Worm (Caenorhabditis elegans) whole organism, L1 larva: Measurements from ENCODE around the gene ufc-1.

ENCODE experiments used
- F16B12.6 ChIP-seq: fragments of 150-350 bp; optimal IDR thresholded peaks from 2 replicates; lab custom pipeline; 2014; ENCODE audit warnings: missing biosample characterization, missing genetic modification characterization
- dpl-1 ChIP-seq, 3 experiments: fragments of 150-350 bp in 2 of 3; sonication (generic microtip) in 1 of 3; optimal IDR thresholded peaks; 2 replicates each; lab custom pipeline; 2014 to 2017; ENCODE audit warnings: missing biosample characterization in 3 of 3, missing genetic modification characterization in 3 of 3, missing genetic modification reagents in 3 of 3
- efl-1 ChIP-seq, 4 experiments: fragments of 150-350 bp; optimal IDR thresholded peaks in 3 of 4; peaks in 1 of 4; 1 replicate in 1 of 4; 2 replicates in 3 of 4; lab custom pipeline; 2014; ENCODE audit warnings: missing biosample characterization in 2 of 4, missing genetic modification characterization in 2 of 4, missing genetic modification reagents in 2 of 4
- efl-3 ChIP-seq: fragments of 200-800 bp; sonication (Bioruptor generic); optimal IDR thresholded peaks from 2 replicates; lab custom pipeline; 2018; ENCODE audit warnings: mild to moderate bottlenecking, missing genetic modification characterization, missing compliant biosample characterization
- fkh-4 ChIP-seq: sonication (generic microtip); optimal IDR thresholded peaks from 2 replicates; lab custom pipeline; 2016; ENCODE audit warnings: missing compliant biosample characterization, missing genetic modification characterization, borderline replicate concordance
- grh-1 ChIP-seq: fragments of 200-800 bp; sonication (Bioruptor generic); IDR thresholded peaks from 2 replicates; pipeline ENCODE4 v1.3.6; 2022; ENCODE audit warnings: missing genetic modification reagents, missing genetic modification characterization, missing compliant biosample characterization
- hpl-2 ChIP-seq: fragments of 150-350 bp; optimal IDR thresholded peaks from 2 replicates; lab custom pipeline; 2014; ENCODE audit warnings: missing biosample characterization, missing genetic modification reagents, missing genetic modification characterization
- isw-1 ChIP-seq: fragments of 200-800 bp; sonication (Bioruptor generic); IDR thresholded peaks from 2 replicates; pipeline ENCODE4 v1.3.6; 2022; ENCODE audit warnings: missing genetic modification characterization, missing compliant biosample characterization
- lin-14 ChIP-seq: fragments of 200-800 bp; sonication (Bioruptor generic); optimal IDR thresholded peaks from 2 replicates; lab custom pipeline; 2018; ENCODE audit warnings: mild to moderate bottlenecking, missing genetic modification characterization, moderate library complexity, missing compliant biosample characterization
- lin-35 ChIP-seq, 2 experiments: fragments of 150-350 bp; optimal IDR thresholded peaks; 2 replicates each; lab custom pipeline; 2014; ENCODE audit warnings: missing biosample characterization in 2 of 2, missing genetic modification characterization in 2 of 2, missing genetic modification reagents in 2 of 2
- lsy-2 ChIP-seq, 2 experiments: fragments of 150-350 bp; optimal IDR thresholded peaks; 2 replicates each; lab custom pipeline; 2014; ENCODE audit warnings: missing biosample characterization in 2 of 2, missing genetic modification characterization in 2 of 2
- mdl-1 ChIP-seq, 2 experiments: fragments of 150-350 bp; optimal IDR thresholded peaks; 2 replicates each; lab custom pipeline; 2014 to 2017; ENCODE audit warnings: missing biosample characterization in 2 of 2, missing genetic modification characterization in 2 of 2, inconsistent platforms in 1 of 2
- nhr-12 ChIP-seq: sonication (generic microtip); optimal IDR thresholded peaks from 2 replicates; lab custom pipeline; 2017; ENCODE audit warnings: missing biosample characterization, missing genetic modification characterization
- nhr-19 ChIP-seq: fragments of 200-800 bp; sonication (Bioruptor generic); conservative IDR thresholded peaks from 2 replicates; pipeline ENCODE4 v1.3.6; 2022; ENCODE audit warnings: missing genetic modification characterization, missing compliant biosample characterization
- nhr-237 ChIP-seq: fragments of 150-350 bp; optimal IDR thresholded peaks from 2 replicates; lab custom pipeline; 2014; ENCODE audit warnings: missing biosample characterization, missing genetic modification characterization
- nhr-71 ChIP-seq: sonication (generic microtip); optimal IDR thresholded peaks from 2 replicates; lab custom pipeline; 2016; ENCODE audit warnings: mild to moderate bottlenecking, missing genetic modification characterization, moderate library complexity, missing compliant biosample characterization
- nhr-77 ChIP-seq: fragments of 150-350 bp; optimal IDR thresholded peaks from 2 replicates; lab custom pipeline; 2014; ENCODE audit warnings: missing biosample characterization, missing genetic modification characterization
- nhr-90 ChIP-seq: sonication (generic microtip); optimal IDR thresholded peaks from 2 replicates; lab custom pipeline; 2016; ENCODE audit warnings: mild to moderate bottlenecking, missing genetic modification characterization, missing compliant biosample characterization; ENCODE audit not compliant: poor library complexity
- pag-3 ChIP-seq: sonication (generic microtip); optimal IDR thresholded peaks from 2 replicates; lab custom pipeline; 2017; ENCODE audit warnings: missing genetic modification characterization, mild to moderate bottlenecking, missing compliant biosample characterization, antibody characterized with exemption, borderline replicate concordance; ENCODE audit not compliant: insufficient read depth
- pax-3 ChIP-seq: fragments of 200-800 bp; sonication (Bioruptor generic); optimal IDR thresholded peaks from 2 replicates; lab custom pipeline; 2018; ENCODE audit warnings: mild to moderate bottlenecking, missing genetic modification characterization, moderate library complexity, missing compliant biosample characterization
- pqm-1 ChIP-seq: sonication (generic microtip); optimal IDR thresholded peaks from 3 replicates; lab custom pipeline; 2017; ENCODE audit warnings: missing biosample characterization, missing genetic modification characterization
- rnt-1 ChIP-seq: sonication (generic microtip); optimal IDR thresholded peaks from 2 replicates; lab custom pipeline; 2016; ENCODE audit warnings: mild to moderate bottlenecking, missing genetic modification characterization, moderate library complexity, missing compliant biosample characterization
- snu-23 ChIP-seq: sonication (generic microtip); optimal IDR thresholded peaks from 2 replicates; lab custom pipeline; 2016; ENCODE audit warnings: missing genetic modification characterization, missing compliant biosample characterization
- tbx-2 ChIP-seq: sonication (generic microtip); optimal IDR thresholded peaks from 2 replicates; lab custom pipeline; 2016; ENCODE audit warnings: missing genetic modification characterization, missing compliant biosample characterization
- unc-130 ChIP-seq: fragments of 150-350 bp; optimal IDR thresholded peaks from 2 replicates; lab custom pipeline; 2017; ENCODE audit warnings: missing biosample characterization, missing genetic modification characterization, inconsistent platforms
- unc-62 ChIP-seq: fragments of 150-350 bp; optimal IDR thresholded peaks from 2 replicates; lab custom pipeline; 2014; ENCODE audit warnings: missing biosample characterization, missing genetic modification reagents, missing genetic modification characterization
- ztf-4 ChIP-seq: fragments of 150-350 bp; optimal IDR thresholded peaks from 2 replicates; lab custom pipeline; 2014; ENCODE audit warnings: missing biosample characterization, missing genetic modification characterization

ufc-1 gene

DNA sequence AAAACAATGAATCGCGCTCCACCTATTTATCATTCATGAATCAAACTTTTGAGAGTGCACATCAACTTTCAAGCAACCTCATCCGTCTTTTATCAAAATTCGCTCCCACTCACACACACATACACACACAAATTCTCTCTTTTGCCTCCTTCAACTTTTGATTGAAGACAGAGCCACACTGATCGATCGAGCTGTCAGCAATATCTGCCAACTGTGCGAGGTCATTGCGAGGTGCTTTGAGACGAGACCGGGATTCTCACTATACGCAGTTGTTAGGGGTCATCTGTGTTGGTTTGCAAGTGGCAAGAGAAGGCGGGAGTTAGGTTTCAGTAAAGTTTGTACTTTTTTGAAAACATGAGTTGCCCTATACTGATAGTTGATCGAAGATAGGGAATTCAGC, 14.8 kb downstream of the ufc-1 start (continued):
- TF ChIP-seq grh-1 (GFP tag; lab: Robert Waterston, UW) (no peak), pqm-1 (tag; lab: Kevin White, UChicago) (no peak), nhr-90 (tag; lab: Kevin White, UChicago) (no peak), pag-3 (tag; lab: Kevin White, UChicago) (peak; percentile 73), unc-130 (no peak), efl-3 (GFP tag; lab: Kevin White, UChicago) (no peak), nhr-237 (tag; lab: Kevin White, UChicago) (no peak), unc-62 (GFP tag; lab: Kevin White, UChicago) (no peak), isw-1 (GFP tag; lab: Robert Waterston, UW) (no peak), F16B12.6 (tag; lab: Kevin White, UChicago) (no peak), lsy-2 (tag; optimal IDR thresholded peaks at IDR 0.05; lab: Kevin White, UChicago) (peak in 1 of 2 experiments; percentile 9)

DNA sequence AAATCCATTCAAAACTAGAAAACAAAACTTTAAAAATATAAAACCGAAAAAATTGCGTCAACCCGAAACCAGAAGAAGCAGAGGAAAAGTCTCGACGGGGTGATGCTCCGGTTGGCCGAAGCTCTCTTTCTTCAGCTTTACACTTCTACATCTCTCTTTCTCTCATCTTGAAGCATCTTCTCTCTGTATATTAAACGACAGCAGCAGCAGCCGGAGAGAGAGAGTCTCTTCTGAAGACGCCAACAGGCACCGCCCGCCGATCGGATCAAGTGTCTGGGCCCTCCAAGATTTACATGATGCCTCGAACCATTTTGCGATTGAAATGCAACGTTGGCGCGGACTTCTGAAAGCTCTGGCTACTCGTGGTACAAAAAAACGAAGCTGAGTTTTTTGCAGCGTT, 15.4 kb downstream of the ufc-1 start:
- TF ChIP-seq rnt-1 (tag; lab: Kevin White, UChicago) (peak; percentile 47), efl-1 (optimal IDR thresholded peaks at IDR 0.05; lab: Kevin White, UChicago) (no peak), efl-1 (GFP tag; optimal IDR thresholded peaks at IDR 0.05 in 1 of 2; lab: Kevin White, UChicago) (no peak), lsy-2 (tag; optimal IDR thresholded peaks at IDR 0.05; lab: Kevin White, UChicago) (peak in 1 of 2 experiments; percentile 20), snu-23 (GFP tag; lab: Kevin White, UChicago) (no peak), lin-14 (GFP tag; lab: Kevin White, UChicago) (peak; percentile 15), nhr-71 (tag; lab: Kevin White, UChicago) (peak; percentile 30)

DNA sequence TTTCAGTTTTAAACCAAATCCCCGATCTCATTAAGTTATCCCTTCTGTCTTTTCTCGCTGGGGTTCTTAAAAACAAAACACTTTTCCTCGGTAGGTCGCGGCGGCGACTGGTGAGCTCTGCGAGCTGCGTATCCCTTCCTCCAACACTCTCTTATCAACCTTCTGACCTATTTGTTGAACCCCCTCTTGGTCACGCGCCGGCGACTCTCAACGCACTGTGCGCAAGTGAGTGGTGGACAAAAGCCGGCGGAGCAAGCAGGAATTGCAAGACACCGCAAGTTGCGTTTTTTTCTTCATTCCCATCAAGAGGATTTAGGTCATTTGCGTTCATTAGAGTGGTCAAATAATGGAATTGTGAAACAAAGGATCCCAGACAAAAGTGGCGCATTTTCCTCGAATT, 22.5 kb downstream of the ufc-1 start:
- TF ChIP-seq lin-35 (GFP tag; optimal IDR thresholded peaks at IDR 0.05; lab: Kevin White, UChicago), result peak in 1 of 2 experiments; percentile 18
- TF ChIP-seq lin-14 (GFP tag; lab: Kevin White, UChicago), result peak; percentile 64
- TF ChIP-seq rnt-1 (tag; lab: Kevin White, UChicago), result peak; percentile 60
- peak; percentile 43 for TF ChIP-seq unc-130
- TF ChIP-seq tbx-2 (tag; lab: Kevin White, UChicago), result peak; percentile 31
- TF ChIP-seq mdl-1 (tag; optimal IDR thresholded peaks at IDR 0.05; lab: Kevin White, UChicago), result peak in 1 of 2 experiments; percentile 27
- TF ChIP-seq ztf-4 (tag; lab: Kevin White, UChicago), result no peak
- TF ChIP-seq hpl-2, result no peak
- peak; percentile 22 to 24 for TF ChIP-seq efl-1 (optimal IDR thresholded peaks at IDR 0.05; lab: Kevin White, UChicago)
- peak; percentile 16 to 23 for TF ChIP-seq efl-1 (GFP tag; optimal IDR thresholded peaks at IDR 0.05 in 1 of 2; lab: Kevin White, UChicago)
- TF ChIP-seq nhr-12 (tag; lab: Kevin White, UChicago), result no peak
- no peak for TF ChIP-seq fkh-4 (tag; lab: Kevin White, UChicago)
- TF ChIP-seq nhr-71 (tag; lab: Kevin White, UChicago), result peak; percentile 51
- TF ChIP-seq dpl-1 (GFP tag; optimal IDR thresholded peaks at IDR 0.05; lab: Kevin White, UChicago), result peak in 1 of 3 experiments; percentile 6
- TF ChIP-seq nhr-19 (GFP tag; lab: Robert Waterston, UW), result 0 out of 2 replicates have a peak, but pooled peaks have one; percentile 12

DNA sequence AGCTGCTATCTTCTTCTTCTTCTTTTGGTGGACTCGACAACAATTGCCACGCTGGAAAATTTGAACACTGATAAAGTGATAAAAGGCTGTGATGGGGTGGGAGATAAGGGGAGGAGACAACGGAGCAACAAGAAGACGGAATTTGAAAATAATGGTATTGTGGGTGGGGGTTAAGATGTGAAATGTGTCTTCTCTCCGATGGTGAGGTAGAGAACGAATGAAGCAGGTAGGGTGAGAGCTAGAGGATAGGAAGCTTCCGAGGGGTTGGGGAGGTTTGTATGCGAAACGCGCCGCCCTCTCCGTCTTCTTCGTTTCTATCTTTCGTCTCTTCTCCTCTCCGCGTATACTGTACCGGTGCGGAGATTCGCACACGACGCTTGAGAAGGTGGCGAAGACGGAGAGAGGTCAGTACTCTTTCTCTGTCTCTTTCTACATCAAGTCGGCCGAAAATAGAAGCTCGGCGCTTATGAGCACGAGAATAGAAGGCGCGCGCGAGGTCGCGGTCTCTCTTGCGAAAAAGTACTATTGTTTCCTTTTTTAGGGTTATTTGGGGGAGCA, 24.2 kb downstream of the ufc-1 start, which contains the start of gene chtb-1:
Gene chtb-1 (minus strand): TSS at position 51 of the 558 bp plus-strand sequence.
- no peak for TF ChIP-seq snu-23 (GFP tag; lab: Kevin White, UChicago)

DNA sequence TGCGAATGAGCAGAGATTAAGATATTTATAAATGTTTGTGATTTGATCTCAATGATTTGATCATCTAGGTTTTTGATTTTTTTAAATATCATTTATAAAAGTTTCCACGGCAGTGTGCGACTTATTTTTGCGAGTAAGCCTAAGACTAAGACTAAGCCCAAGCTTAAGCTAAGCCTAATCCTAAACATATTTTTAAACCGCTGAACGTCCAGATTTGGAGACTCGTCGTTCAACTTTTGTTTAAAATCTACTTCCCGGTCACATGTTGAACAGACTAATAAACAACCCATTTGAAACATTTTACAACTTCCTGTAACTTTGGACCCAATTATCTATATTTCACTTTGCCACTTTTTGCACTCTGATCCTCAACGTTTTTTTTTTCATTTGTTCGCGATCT, 27.7 kb downstream of the ufc-1 start, which contains the start of gene K04H4.5:
Gene K04H4.5 (plus strand): TSS at position 301 of the 400 bp plus-strand sequence.
- no peak for TF ChIP-seq pax-3 (tag; lab: Kevin White, UChicago)
- no peak for TF ChIP-seq nhr-77 (tag; lab: Kevin White, UChicago)
- TF ChIP-seq isw-1 (GFP tag; lab: Robert Waterston, UW), result no peak
- no peak for TF ChIP-seq tbx-2 (tag; lab: Kevin White, UChicago)
- TF ChIP-seq lin-14 (GFP tag; lab: Kevin White, UChicago), result no peak
- no peak for TF ChIP-seq efl-1 (optimal IDR thresholded peaks at IDR 0.05; lab: Kevin White, UChicago)
- no peak for TF ChIP-seq efl-1 (GFP tag; optimal IDR thresholded peaks at IDR 0.05 in 1 of 2; lab: Kevin White, UChicago)
- TF ChIP-seq, all 84 proteins: peak for 0
